1 worm cellular context compared by ENCODE assay signal in the genomic region with DNA sequence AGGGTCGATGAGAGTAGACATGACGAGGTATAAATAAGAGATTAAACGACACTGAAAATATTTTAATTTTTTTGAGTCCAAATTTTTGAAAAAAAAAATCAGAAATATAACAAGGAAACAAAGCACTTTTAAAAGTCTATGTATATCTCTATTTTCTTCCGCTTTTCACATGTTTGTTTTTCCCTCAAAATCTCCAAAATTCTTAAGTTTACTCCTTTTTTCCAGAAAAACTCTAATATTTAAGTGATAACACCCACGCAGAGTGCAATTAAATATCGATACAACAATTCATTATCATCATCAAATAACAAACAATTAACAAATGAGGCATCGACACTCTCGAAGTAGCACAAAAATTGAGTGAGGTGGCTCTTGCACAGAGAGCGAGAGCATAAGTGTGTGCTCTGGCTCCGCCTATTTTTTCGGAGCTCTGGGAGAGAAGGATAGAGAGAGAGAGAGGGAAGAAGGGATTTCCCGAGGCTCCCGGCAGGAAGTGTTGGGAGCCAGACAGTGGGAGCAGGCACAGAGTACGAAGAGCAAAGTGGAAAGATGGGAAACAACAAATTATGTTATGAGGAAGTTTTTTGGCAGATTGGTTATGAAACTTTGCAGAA.
TF ChIP-seq lines count a peak whose summit lies in the region.

Gene anmt-2 (minus strand): TSS at position 51 of the 614 bp plus-strand sequence.

TF ChIP-seq in whole organism, L1 larva, 84 proteins besides CTCF, POLR2A, EP300 and RAD21 (continued from another document):
- TF ChIP-seq ceh-88 (GFP tag; IDR thresholded peaks at IDR 0.05; lab: Robert Waterston, UW) = no peak
- TF ChIP-seq tbx-2 (tag; optimal IDR thresholded peaks at IDR 0.05; lab: Kevin White, UChicago) = peak; percentile 3
- no peak for TF ChIP-seq lin-39 (tag; optimal IDR thresholded peaks at IDR 0.05; lab: Kevin White, UChicago)
- peak; percentile 50 for TF ChIP-seq lin-14 (GFP tag; optimal IDR thresholded peaks at IDR 0.05; lab: Kevin White, UChicago)
- no peak for TF ChIP-seq grh-1 (GFP tag; IDR thresholded peaks at IDR 0.05; lab: Robert Waterston, UW)
- TF ChIP-seq sptf-1 (tag; optimal IDR thresholded peaks at IDR 0.05; lab: Kevin White, UChicago) = no peak
- no peak for TF ChIP-seq elt-2 (tag; optimal IDR thresholded peaks at IDR 0.05; lab: Kevin White, UChicago)
- TF ChIP-seq mep-1 (tag; optimal IDR thresholded peaks at IDR 0.05; lab: Kevin White, UChicago) = no peak
- TF ChIP-seq hlh-17 (GFP tag; optimal IDR thresholded peaks at IDR 0.05; lab: Kevin White, UChicago; ENCODE audit: borderline replicate concordance) = no peak
- TF ChIP-seq F16B12.6 (tag; optimal IDR thresholded peaks at IDR 0.05; lab: Kevin White, UChicago) = no peak
- TF ChIP-seq snu-23 (GFP tag; optimal IDR thresholded peaks at IDR 0.05; lab: Kevin White, UChicago) = peak; percentile 15
- no peak; the same call in 1 of the 2 replicates for TF ChIP-seq nhr-19 (GFP tag; conservative IDR thresholded peaks at IDR 0.05; lab: Robert Waterston, UW)
- no peak for TF ChIP-seq nhr-12 (tag; optimal IDR thresholded peaks at IDR 0.05; lab: Kevin White, UChicago)
